Fruit fly (Drosophila melanogaster) whole organism, embryonic: ENCODE data around the gene Zn72D.

ENCODE experiments used
- BtbVII ChIP-seq: fragments of 200-800 bp; sonication (Bioruptor generic); optimal IDR thresholded peaks from 3 replicates; lab custom pipeline; 2017; ENCODE audit warnings: missing biosample characterization, mild to moderate bottlenecking, missing genetic modification characterization
- CG10209 ChIP-seq: fragments of 200-800 bp; sonication (Bioruptor generic); optimal IDR thresholded peaks from 3 replicates; lab custom pipeline; 2017; ENCODE audit warnings: missing biosample characterization, mild to moderate bottlenecking, missing genetic modification characterization, missing genetic modification reagents
- CG1024 ChIP-seq: fragments of 200-800 bp; sonication (Bioruptor generic); IDR thresholded peaks from 2 replicates; pipeline ENCODE4 v1.3.6; 2022; ENCODE audit warnings: missing biosample characterization, missing genetic modification characterization
- CG10543 ChIP-seq: fragments of 200-800 bp; sonication (Bioruptor generic); optimal IDR thresholded peaks from 3 replicates; lab custom pipeline; 2017; ENCODE audit warnings: missing biosample characterization, mild to moderate bottlenecking, missing genetic modification characterization, moderate library complexity
- CG11085 ChIP-seq: fragments of 200-800 bp; sonication (Bioruptor generic); IDR thresholded peaks from 2 replicates; pipeline ENCODE4 v1.3.6; 2022; ENCODE audit warnings: missing biosample characterization, missing genetic modification characterization
- CG11696 ChIP-seq: fragments of 200-800 bp; sonication (Bioruptor generic); IDR thresholded peaks from 2 replicates; pipeline ENCODE4 v1.3.6; 2022; ENCODE audit warnings: missing biosample characterization, missing genetic modification characterization
- CG12155 ChIP-seq: fragments of 200-800 bp; sonication (Bioruptor generic); optimal IDR thresholded peaks from 3 replicates; lab custom pipeline; 2016; ENCODE audit warnings: missing biosample characterization, missing genetic modification characterization
- CG12299 ChIP-seq: fragments of 200-800 bp; sonication (Bioruptor generic); optimal IDR thresholded peaks from 2 replicates; lab custom pipeline; 2018; ENCODE audit warnings: missing biosample characterization, mild to moderate bottlenecking, missing genetic modification characterization
- CG13123 ChIP-seq: fragments of 200-800 bp; sonication (Bioruptor generic); optimal IDR thresholded peaks from 2 replicates; lab custom pipeline; 2016; ENCODE audit warnings: missing biosample characterization, missing genetic modification characterization
- CG13894 ChIP-seq: fragments of 200-800 bp; sonication (Bioruptor generic); optimal IDR thresholded peaks from 3 replicates; lab custom pipeline; 2018; ENCODE audit warnings: missing biosample characterization, mild to moderate bottlenecking, missing genetic modification characterization, moderate library complexity
- CG14014 ChIP-seq: fragments of 200-800 bp; sonication (Bioruptor generic); IDR thresholded peaks from 2 replicates; pipeline ENCODE4 v1.3.6; 2022; ENCODE audit warnings: missing biosample characterization, missing genetic modification characterization
- CG14050 ChIP-seq: fragments of 200-800 bp; sonication (Bioruptor generic); IDR thresholded peaks from 3 replicates; pipeline ENCODE4 v1.3.6; 2022; ENCODE audit warnings: missing biosample characterization, missing genetic modification characterization
- CG16813 ChIP-seq: fragments of 200-800 bp; sonication (Bioruptor generic); IDR thresholded peaks from 3 replicates; pipeline ENCODE4 v1.3.6; 2022; ENCODE audit warnings: missing biosample characterization, missing genetic modification characterization; ENCODE audit not compliant: partially characterized antibody
- CG34376 ChIP-seq: fragments of 200-800 bp; sonication (Bioruptor generic); optimal IDR thresholded peaks from 2 replicates; lab custom pipeline; 2018; ENCODE audit warnings: missing biosample characterization, mild to moderate bottlenecking, missing genetic modification characterization
- CG4707 ChIP-seq: fragments of 200-800 bp; sonication (Bioruptor generic); optimal IDR thresholded peaks from 2 replicates; lab custom pipeline; 2018; ENCODE audit warnings: missing biosample characterization, mild to moderate bottlenecking, missing genetic modification characterization, moderate library complexity
- CG7963 ChIP-seq: fragments of 200-800 bp; sonication (Bioruptor generic); IDR thresholded peaks from 3 replicates; pipeline ENCODE4 v1.3.6; 2022; ENCODE audit warnings: missing biosample characterization, missing genetic modification characterization; ENCODE audit not compliant: partially characterized antibody
- CG7987 ChIP-seq: fragments of 200-800 bp; sonication (Bioruptor generic); optimal IDR thresholded peaks from 2 replicates; lab custom pipeline; 2018; ENCODE audit warnings: missing biosample characterization, mild to moderate bottlenecking, missing genetic modification characterization, moderate library complexity
- CG8290 ChIP-seq, 3 experiments: fragments of 200-800 bp; sonication (Bioruptor generic); optimal IDR thresholded peaks; 2 replicates each; lab custom pipeline; 2016 to 2019; ENCODE audit warnings: missing biosample characterization in 3 of 3, missing genetic modification characterization in 3 of 3, mild to moderate bottlenecking in 2 of 3, moderate library complexity in 1 of 3
- CG8359 ChIP-seq: fragments of 200-800 bp; sonication (Bioruptor generic); optimal IDR thresholded peaks from 2 replicates; lab custom pipeline; 2017; ENCODE audit warnings: missing biosample characterization, mild to moderate bottlenecking, missing genetic modification characterization, borderline replicate concordance
- CG9609 ChIP-seq: fragments of 200-800 bp; sonication (Bioruptor generic); optimal IDR thresholded peaks from 3 replicates; lab custom pipeline; 2016; ENCODE audit warnings: missing biosample characterization, missing genetic modification characterization
- CTCF ChIP-seq: fragments of 200-800 bp; sonication (Bioruptor generic); optimal IDR thresholded peaks from 2 replicates; lab custom pipeline; 2017; ENCODE audit warnings: missing biosample characterization, mild to moderate bottlenecking, missing genetic modification characterization, moderate library complexity
- D19A ChIP-seq: fragments of 200-800 bp; optimal IDR thresholded peaks from 3 replicates; lab custom pipeline; 2019; ENCODE audit warnings: missing biosample characterization, mild to moderate bottlenecking, missing genetic modification characterization, moderate library complexity
- Dip3 ChIP-seq: fragments of 200-800 bp; sonication (Bioruptor generic); optimal IDR thresholded peaks from 3 replicates; lab custom pipeline; 2016; ENCODE audit warnings: missing biosample characterization, missing genetic modification characterization
- Drgx ChIP-seq: fragments of 200-800 bp; sonication (Bioruptor generic); IDR thresholded peaks from 2 replicates; pipeline ENCODE4 v1.3.6; 2022; ENCODE audit warnings: missing biosample characterization, missing genetic modification characterization
- HLH3B ChIP-seq: fragments of 200-800 bp; sonication (Bioruptor generic); IDR thresholded peaks from 2 replicates; pipeline ENCODE4 v1.3.6; 2022; ENCODE audit warnings: missing biosample characterization, missing genetic modification characterization
- HLHmδ ChIP-seq: fragments of 200-800 bp; sonication (Bioruptor generic); optimal IDR thresholded peaks from 2 replicates; lab custom pipeline; 2018; ENCODE audit warnings: missing biosample characterization, mild to moderate bottlenecking, missing genetic modification characterization, moderate library complexity
- Med ChIP-seq: fragments of 200-800 bp; sonication (Bioruptor generic); peaks from one replicate; lab custom pipeline; 2016; ENCODE audit warnings: missing biosample characterization, missing genetic modification characterization, mild to moderate bottlenecking, inconsistent platforms, moderate library complexity
- NfI ChIP-seq: fragments of 200-800 bp; sonication (Bioruptor generic); optimal IDR thresholded peaks from 3 replicates; lab custom pipeline; 2018; ENCODE audit warnings: missing biosample characterization, mild to moderate bottlenecking, missing genetic modification characterization, moderate library complexity
- Oaz ChIP-seq: fragments of 200-800 bp; sonication (Bioruptor generic); IDR thresholded peaks from 2 replicates; pipeline ENCODE4 v1.3.6; 2022; ENCODE audit warnings: missing biosample characterization, missing genetic modification characterization
- Rfx ChIP-seq: fragments of 200-800 bp; sonication (Bioruptor generic); IDR thresholded peaks from 2 replicates; pipeline ENCODE4 v1.3.6; 2022; ENCODE audit warnings: missing biosample characterization, missing genetic modification characterization
- al ChIP-seq: fragments of 200-800 bp; sonication (Bioruptor generic); IDR thresholded peaks from 2 replicates; pipeline ENCODE4 v1.3.6; 2022; ENCODE audit warnings: missing biosample characterization, missing genetic modification characterization
- chinmo ChIP-seq: fragments of 200-800 bp; sonication (Bioruptor generic); IDR thresholded peaks from 4 replicates; pipeline ENCODE4 v1.3.6; 2022; ENCODE audit warnings: missing biosample characterization, missing genetic modification characterization; ENCODE audit not compliant: partially characterized antibody
- disco-r ChIP-seq: fragments of 200-800 bp; sonication (Bioruptor generic); optimal IDR thresholded peaks from 2 replicates; lab custom pipeline; 2016; ENCODE audit warnings: missing biosample characterization, missing genetic modification characterization
- exex ChIP-seq: fragments of 200-800 bp; sonication (Bioruptor generic); optimal IDR thresholded peaks from 4 replicates; lab custom pipeline; 2018; ENCODE audit warnings: missing biosample characterization, mild to moderate bottlenecking, missing genetic modification characterization, moderate library complexity
- hth ChIP-seq: fragments of >200 bp; optimal IDR thresholded peaks from 2 replicates; lab custom pipeline; 2017; ENCODE audit warnings: inconsistent platforms
- klu ChIP-seq: fragments of 200-800 bp; sonication (Bioruptor generic); IDR thresholded peaks from 2 replicates; pipeline ENCODE4 v1.3.6; 2022; ENCODE audit warnings: missing biosample characterization, missing genetic modification characterization
- luna ChIP-seq: fragments of 200-800 bp; sonication (Bioruptor generic); optimal IDR thresholded peaks from 2 replicates; lab custom pipeline; 2016; ENCODE audit warnings: missing biosample characterization, missing genetic modification characterization
- mld ChIP-seq: fragments of 200-800 bp; sonication (Bioruptor generic); IDR thresholded peaks from 3 replicates; pipeline ENCODE4 v1.3.6; 2022; ENCODE audit warnings: missing biosample characterization, missing genetic modification characterization; ENCODE audit not compliant: partially characterized antibody
- nom ChIP-seq: fragments of 200-800 bp; sonication (Bioruptor generic); optimal IDR thresholded peaks from 2 replicates; lab custom pipeline; 2017; ENCODE audit warnings: missing biosample characterization, missing genetic modification characterization, mild to moderate bottlenecking, moderate library complexity, missing genetic modification reagents
- org-1 ChIP-seq: fragments of 200-800 bp; sonication (Bioruptor generic); optimal IDR thresholded peaks from 2 replicates; lab custom pipeline; 2017; ENCODE audit warnings: missing biosample characterization, missing genetic modification characterization
- pfk ChIP-seq: fragments of 200-800 bp; sonication (Bioruptor generic); optimal IDR thresholded peaks from 2 replicates; lab custom pipeline; 2018; ENCODE audit warnings: missing biosample characterization, mild to moderate bottlenecking, missing genetic modification characterization, moderate library complexity
- sna ChIP-seq: fragments of 200-800 bp; sonication (Bioruptor generic); IDR thresholded peaks from 2 replicates; pipeline ENCODE4 v1.3.6; 2022; ENCODE audit warnings: missing biosample characterization, missing genetic modification characterization; ENCODE audit not compliant: partially characterized antibody
- sqz ChIP-seq: fragments of 200-800 bp; sonication (Bioruptor generic); optimal IDR thresholded peaks from 3 replicates; lab custom pipeline; 2018; ENCODE audit warnings: missing biosample characterization, mild to moderate bottlenecking, missing genetic modification characterization
- twi ChIP-seq: fragments of 200-800 bp; optimal IDR thresholded peaks from 2 replicates; lab custom pipeline; 2019; ENCODE audit warnings: missing biosample characterization, mild to moderate bottlenecking, missing genetic modification characterization, moderate library complexity
- unc-4 ChIP-seq: fragments of 200-800 bp; sonication (Bioruptor generic); IDR thresholded peaks from 2 replicates; pipeline ENCODE4 v1.3.6; 2022; ENCODE audit warnings: missing biosample characterization, missing genetic modification characterization; ENCODE audit not compliant: partially characterized antibody
- vvl ChIP-seq: fragments of 200-800 bp; sonication (Bioruptor generic); IDR thresholded peaks from 2 replicates; pipeline ENCODE4 v1.3.6; 2022; ENCODE audit warnings: missing biosample characterization, missing genetic modification characterization

Zn72D gene

dm6 chr3L:16159161-16160072 lies 47.0 kb upstream of the Zn72D start:
- peak; percentile 14 for TF ChIP-seq CG34376
- no peak for TF ChIP-seq twi (tag; lab: Kevin White, UChicago)
- TF ChIP-seq CG13894 (tag; lab: Kevin White, UChicago) = peak; percentile 77
- no peak for TF ChIP-seq luna (GFP tag; lab: Kevin White, UChicago)
- TF ChIP-seq chinmo (GFP tag; lab: Robert Waterston, UW) = 0 out of 4 replicates have a peak, but pooled peaks have one; percentile 13
- no peak for TF ChIP-seq Dip3
- no peak for TF ChIP-seq CG8359 (GFP tag; lab: Kevin White, UChicago)
- TF ChIP-seq CG1024 (GFP tag; lab: Robert Waterston, UW) = no peak
- TF ChIP-seq nom (GFP tag; lab: Kevin White, UChicago) = peak; percentile 63
- TF ChIP-seq CG13123 (GFP tag; lab: Kevin White, UChicago) = no peak
- TF ChIP-seq Med (GFP tag; lab: Kevin White, UChicago) = peak; percentile 33
- TF ChIP-seq Rfx (GFP tag; lab: Robert Waterston, UW) = 0 out of 2 replicates have a peak, but pooled peaks have one; percentile 6
- no peak for TF ChIP-seq D19A
- TF ChIP-seq CG9609 (GFP tag; lab: Kevin White, UChicago) = no peak
- TF ChIP-seq CG11085 = no peak
- peak; percentile 1 for TF ChIP-seq sqz (GFP tag; lab: Kevin White, UChicago)
- TF ChIP-seq CG7987 (GFP tag; lab: Kevin White, UChicago) = peak; percentile 87
- peak; percentile 25 for TF ChIP-seq exex (tag; lab: Kevin White, UChicago)
- TF ChIP-seq vvl (GFP tag; lab: Robert Waterston, UW) = 0 out of 2 replicates have a peak, but pooled peaks have one; percentile 17

dm6 chr3L:16158322-16158721 lies 45.9 kb upstream of the Zn72D start:
- TF ChIP-seq CG13894 (tag; lab: Kevin White, UChicago) = peak; percentile 29
- TF ChIP-seq disco-r (GFP tag; lab: Kevin White, UChicago) = no peak
- no peak for TF ChIP-seq BtbVII
- 0 out of 2 replicates have a peak, but pooled peaks have one; percentile 6 for TF ChIP-seq Rfx (GFP tag; lab: Robert Waterston, UW)
- no peak for TF ChIP-seq al
- no peak for TF ChIP-seq pfk (GFP tag; lab: Kevin White, UChicago)
- TF ChIP-seq CG8290 (GFP tag; optimal IDR thresholded peaks at IDR 0.05; lab: Kevin White, UChicago) = no peak
- TF ChIP-seq CG8290 (tag; optimal IDR thresholded peaks at IDR 0.05; lab: Kevin White, UChicago) = peak in 1 of 2 experiments; percentile 33
- peak; percentile 13; the same call in 1 of the 2 replicates for TF ChIP-seq Drgx
- TF ChIP-seq mld = no peak
- TF ChIP-seq sna (GFP tag; lab: Robert Waterston, UW) = peak; percentile 43; the same call in 1 of the 2 replicates
- TF ChIP-seq CTCF (GFP tag; lab: Kevin White, UChicago) = no peak
- TF ChIP-seq NfI = no peak
- TF ChIP-seq CG14050 (GFP tag; lab: Robert Waterston, UW) = no peak
- TF ChIP-seq CG12155 (GFP tag; lab: Kevin White, UChicago) = no peak
- no peak for TF ChIP-seq CG11696 (GFP tag; lab: Robert Waterston, UW)
- no peak for TF ChIP-seq hth (lab: Kevin White, UChicago)
- TF ChIP-seq CG10209 (GFP tag; lab: Kevin White, UChicago) = no peak
- 0 out of 2 replicates have a peak, but pooled peaks have one; percentile 26 for TF ChIP-seq CG14014 (GFP tag; lab: Robert Waterston, UW)
- TF ChIP-seq CG16813 (GFP tag; lab: Robert Waterston, UW) = peak; percentile 33; the same call in 1 of the 3 replicates
- 0 out of 4 replicates have a peak, but pooled peaks have one; percentile 44 for TF ChIP-seq chinmo (GFP tag; lab: Robert Waterston, UW)
- TF ChIP-seq HLHmδ (GFP tag; lab: Kevin White, UChicago) = no peak
- 0 out of 2 replicates have a peak, but pooled peaks have one; percentile 13 for TF ChIP-seq klu
- TF ChIP-seq unc-4 (GFP tag; lab: Robert Waterston, UW) = no peak
- peak; percentile 50 for TF ChIP-seq nom (GFP tag; lab: Kevin White, UChicago)
- TF ChIP-seq CG10543 (GFP tag; lab: Kevin White, UChicago) = peak; percentile 52
- TF ChIP-seq CG12299 (tag; lab: Kevin White, UChicago) = no peak
- TF ChIP-seq Oaz (GFP tag; lab: Robert Waterston, UW) = no peak
- no peak for TF ChIP-seq CG4707
- TF ChIP-seq CG7963 (GFP tag; lab: Robert Waterston, UW) = peak; percentile 52; the same call in 1 of the 3 replicates
- no peak for TF ChIP-seq org-1 (GFP tag; lab: Kevin White, UChicago)
- 0 out of 2 replicates have a peak, but pooled peaks have one; percentile 29 for TF ChIP-seq HLH3B (GFP tag; lab: Robert Waterston, UW)
